Fruit fly (Drosophila melanogaster) whole organism, embryonic: Measurements from ENCODE around the gene pall.

Source experiments
- ATbp ChIP-seq: fragments of 200-800 bp; sonication (Bioruptor generic); optimal IDR thresholded peaks from 2 replicates; lab custom pipeline; 2017; ENCODE audit warnings: missing biosample characterization, mild to moderate bottlenecking, missing genetic modification characterization, missing genetic modification reagents
- Abd-B ChIP-seq: fragments of 200-800 bp; sonication (Bioruptor generic); optimal IDR thresholded peaks from 2 replicates; lab custom pipeline; 2018; ENCODE audit warnings: missing biosample characterization, mild to moderate bottlenecking, missing genetic modification characterization, moderate library complexity
- B-H2 ChIP-seq: fragments of 200-800 bp; sonication (Bioruptor generic); optimal IDR thresholded peaks from 2 replicates; lab custom pipeline; 2018; ENCODE audit warnings: missing biosample characterization, mild to moderate bottlenecking, missing genetic modification characterization
- Bdp1 ChIP-seq: fragments of 200-800 bp; sonication (Bioruptor generic); optimal IDR thresholded peaks from 3 replicates; lab custom pipeline; 2016; ENCODE audit warnings: missing biosample characterization, missing genetic modification characterization
- CG10654 ChIP-seq: fragments of 200-800 bp; sonication (Bioruptor generic); optimal IDR thresholded peaks from 2 replicates; lab custom pipeline; 2016; ENCODE audit warnings: missing biosample characterization, missing genetic modification characterization
- CG11456 ChIP-seq: fragments of 200-800 bp; sonication (Bioruptor generic); IDR thresholded peaks from 3 replicates; pipeline ENCODE4 v1.3.6; 2022; ENCODE audit warnings: missing biosample characterization, missing genetic modification characterization
- CG1233 ChIP-seq: fragments of 200-800 bp; sonication (Bioruptor generic); optimal IDR thresholded peaks from 4 replicates; lab custom pipeline; 2018; ENCODE audit warnings: missing biosample characterization, mild to moderate bottlenecking, missing genetic modification characterization
- CG16779 ChIP-seq: fragments of 200-800 bp; sonication (Bioruptor generic); IDR thresholded peaks from 2 replicates; pipeline ENCODE4 v1.3.6; 2022; ENCODE audit warnings: missing biosample characterization, missing genetic modification characterization
- CG17186 ChIP-seq: fragments of 200-800 bp; sonication (Bioruptor generic); optimal IDR thresholded peaks from 3 replicates; lab custom pipeline; 2017; ENCODE audit warnings: missing biosample characterization, missing genetic modification reagents, missing genetic modification characterization
- CG1832 ChIP-seq: fragments of 200-800 bp; sonication (Bioruptor generic); optimal IDR thresholded peaks from 2 replicates; lab custom pipeline; 2017; ENCODE audit warnings: missing biosample characterization, mild to moderate bottlenecking, missing genetic modification characterization, inconsistent platforms
- CG2199 ChIP-seq: fragments of 200-800 bp; sonication (Bioruptor generic); IDR thresholded peaks from 3 replicates; pipeline ENCODE4 v1.3.6; 2022; ENCODE audit warnings: missing biosample characterization, missing genetic modification characterization
- CG34224 ChIP-seq: fragments of 200-800 bp; sonication (Bioruptor generic); IDR thresholded peaks from 3 replicates; pipeline ENCODE4 v1.3.6; 2022; ENCODE audit warnings: missing biosample characterization, missing genetic modification characterization; ENCODE audit not compliant: partially characterized antibody
- CG34422 ChIP-seq: fragments of 200-800 bp; sonication (Bioruptor generic); IDR thresholded peaks from 3 replicates; pipeline ENCODE4 v1.3.6; 2022; ENCODE audit warnings: missing biosample characterization, missing genetic modification characterization
- CG3838 ChIP-seq: fragments of 200-800 bp; sonication (Bioruptor generic); optimal IDR thresholded peaks from 3 replicates; lab custom pipeline; 2016; ENCODE audit warnings: missing biosample characterization, missing genetic modification characterization
- CG4730 ChIP-seq: fragments of 200-800 bp; sonication (Bioruptor generic); IDR thresholded peaks from 2 replicates; pipeline ENCODE4 v1.3.6; 2022; ENCODE audit warnings: missing biosample characterization, missing genetic modification characterization
- CG6175 ChIP-seq: fragments of 200-800 bp; sonication (Bioruptor generic); IDR thresholded peaks from 3 replicates; pipeline ENCODE4 v1.3.6; 2022; ENCODE audit warnings: missing biosample characterization, missing genetic modification characterization
- CG6689 ChIP-seq: fragments of 200-800 bp; sonication (Bioruptor generic); IDR thresholded peaks from 2 replicates; pipeline ENCODE4 v1.3.6; 2022; ENCODE audit warnings: missing biosample characterization, missing genetic modification characterization
- CG8089 ChIP-seq: fragments of 200-800 bp; sonication (Bioruptor generic); optimal IDR thresholded peaks from 3 replicates; lab custom pipeline; 2016; ENCODE audit warnings: missing biosample characterization, missing genetic modification characterization
- CrebB ChIP-seq: fragments of 200-800 bp; sonication (Bioruptor generic); optimal IDR thresholded peaks from 3 replicates; lab custom pipeline; 2018; ENCODE audit warnings: missing biosample characterization, mild to moderate bottlenecking, missing genetic modification characterization
- D19B ChIP-seq: fragments of 200-800 bp; sonication (Bioruptor generic); optimal IDR thresholded peaks from 2 replicates; lab custom pipeline; 2017; ENCODE audit warnings: missing biosample characterization, mild to moderate bottlenecking, missing genetic modification characterization
- Doc3 ChIP-seq: fragments of 200-800 bp; sonication (Bioruptor generic); IDR thresholded peaks from 3 replicates; pipeline ENCODE4 v1.3.6; 2022; ENCODE audit warnings: missing biosample characterization, missing genetic modification characterization; ENCODE audit not compliant: partially characterized antibody
- HHEX ChIP-seq: fragments of 200-800 bp; sonication (Bioruptor generic); optimal IDR thresholded peaks from 3 replicates; lab custom pipeline; 2017; ENCODE audit warnings: missing biosample characterization, mild to moderate bottlenecking, missing genetic modification characterization, missing genetic modification reagents
- HLH3B ChIP-seq: fragments of 200-800 bp; sonication (Bioruptor generic); IDR thresholded peaks from 2 replicates; pipeline ENCODE4 v1.3.6; 2022; ENCODE audit warnings: missing biosample characterization, missing genetic modification characterization
- HmgD ChIP-seq: fragments of 200-800 bp; sonication (Bioruptor generic); optimal IDR thresholded peaks from 3 replicates; lab custom pipeline; 2016; ENCODE audit warnings: missing biosample characterization, missing genetic modification characterization
- NK7.1 ChIP-seq: fragments of 200-800 bp; sonication (Bioruptor generic); optimal IDR thresholded peaks from 3 replicates; lab custom pipeline; 2016; ENCODE audit warnings: missing biosample characterization, missing genetic modification characterization
- NfI ChIP-seq: fragments of 200-800 bp; sonication (Bioruptor generic); optimal IDR thresholded peaks from 3 replicates; lab custom pipeline; 2018; ENCODE audit warnings: missing biosample characterization, mild to moderate bottlenecking, missing genetic modification characterization, moderate library complexity
- Scr ChIP-seq: fragments of 200-800 bp; sonication (Bioruptor generic); IDR thresholded peaks from 2 replicates; pipeline ENCODE4 v1.3.6; 2022; ENCODE audit warnings: missing biosample characterization, missing genetic modification characterization; ENCODE audit not compliant: partially characterized antibody
- Stat92E ChIP-seq, 3 experiments: fragments of >200 bp in 2 of 3; fragments of 200-800 bp in 1 of 3; sonication (Bioruptor generic) in 1 of 3; optimal IDR thresholded peaks; 2 replicates each; lab custom pipeline; 2017 to 2019; ENCODE audit warnings: missing biosample characterization in 3 of 3, missing genetic modification characterization in 3 of 3, mild to moderate bottlenecking in 1 of 3, moderate library complexity in 1 of 3
- Xbp1 ChIP-seq: fragments of 200-800 bp; sonication (Bioruptor generic); optimal IDR thresholded peaks from 3 replicates; lab custom pipeline; 2016; ENCODE audit warnings: missing biosample characterization, mild to moderate bottlenecking, missing genetic modification characterization
- aop ChIP-seq: fragments of 200-800 bp; sonication (Bioruptor generic); IDR thresholded peaks from 2 replicates; pipeline ENCODE4 v1.3.6; 2022; ENCODE audit warnings: missing biosample characterization, missing genetic modification characterization
- bcd ChIP-seq: fragments of 200-800 bp; sonication (Bioruptor generic); optimal IDR thresholded peaks from 2 replicates; lab custom pipeline; 2017; ENCODE audit warnings: missing biosample characterization, mild to moderate bottlenecking, missing genetic modification characterization
- bigmax ChIP-seq: fragments of 200-800 bp; sonication (Bioruptor generic); optimal IDR thresholded peaks from 2 replicates; lab custom pipeline; 2018; ENCODE audit warnings: missing biosample characterization, mild to moderate bottlenecking, missing genetic modification characterization
- caup ChIP-seq: fragments of 200-800 bp; sonication (Bioruptor generic); optimal IDR thresholded peaks from 3 replicates; lab custom pipeline; 2017; ENCODE audit warnings: missing biosample characterization, mild to moderate bottlenecking, missing genetic modification characterization, moderate library complexity; ENCODE audit not compliant: severe bottlenecking
- crol ChIP-seq: fragments of 200-800 bp; sonication (Bioruptor generic); IDR thresholded peaks from 2 replicates; pipeline ENCODE4 v1.3.6; 2022; ENCODE audit warnings: missing biosample characterization, missing genetic modification characterization
- dm ChIP-seq: fragments of 200-800 bp; sonication (Bioruptor generic); optimal IDR thresholded peaks from 3 replicates; lab custom pipeline; 2016; ENCODE audit warnings: missing biosample characterization, missing genetic modification characterization
- fd3F ChIP-seq: fragments of 200-800 bp; sonication (Bioruptor generic); optimal IDR thresholded peaks from 2 replicates; lab custom pipeline; 2018; ENCODE audit warnings: missing biosample characterization, mild to moderate bottlenecking, missing genetic modification characterization, moderate library complexity
- fd64A ChIP-seq: fragments of 200-800 bp; sonication (Bioruptor generic); optimal IDR thresholded peaks from 3 replicates; lab custom pipeline; 2018; ENCODE audit warnings: missing biosample characterization, mild to moderate bottlenecking, missing genetic modification characterization
- gsb ChIP-seq: fragments of 200-800 bp; sonication (Bioruptor generic); IDR thresholded peaks from 2 replicates; pipeline ENCODE4 v1.3.6; 2022; ENCODE audit warnings: missing biosample characterization, missing genetic modification characterization
- kay ChIP-seq: fragments of 200-800 bp; sonication (Bioruptor generic); optimal IDR thresholded peaks from 2 replicates; lab custom pipeline; 2016; ENCODE audit warnings: missing biosample characterization, missing genetic modification characterization
- nom ChIP-seq: fragments of 200-800 bp; sonication (Bioruptor generic); optimal IDR thresholded peaks from 2 replicates; lab custom pipeline; 2017; ENCODE audit warnings: missing biosample characterization, missing genetic modification characterization, mild to moderate bottlenecking, moderate library complexity, missing genetic modification reagents
- phol ChIP-seq: fragments of 200-800 bp; sonication (Bioruptor generic); optimal IDR thresholded peaks from 3 replicates; lab custom pipeline; 2018; ENCODE audit warnings: missing biosample characterization, mild to moderate bottlenecking, missing genetic modification characterization, moderate library complexity
- rib ChIP-seq: fragments of 200-800 bp; sonication (Bioruptor generic); IDR thresholded peaks from 2 replicates; pipeline ENCODE4 v1.3.6; 2022; ENCODE audit warnings: missing biosample characterization, missing genetic modification characterization
- ssp ChIP-seq: fragments of 200-800 bp; sonication (Bioruptor generic); IDR thresholded peaks from 2 replicates; pipeline ENCODE4 v1.3.6; 2022; ENCODE audit warnings: missing biosample characterization, missing genetic modification characterization
- stc ChIP-seq: fragments of 200-800 bp; sonication (Bioruptor generic); IDR thresholded peaks from 2 replicates; pipeline ENCODE4 v1.3.6; 2022; ENCODE audit warnings: missing biosample characterization, missing genetic modification characterization
- tgo ChIP-seq: fragments of 200-800 bp; sonication (Bioruptor generic); IDR thresholded peaks from 3 replicates; pipeline ENCODE4 v1.3.6; 2022; ENCODE audit warnings: missing biosample characterization, missing genetic modification characterization
- tio ChIP-seq: fragments of 200-800 bp; sonication (Bioruptor generic); optimal IDR thresholded peaks from 2 replicates; lab custom pipeline; 2017; ENCODE audit warnings: missing biosample characterization, missing genetic modification characterization, inconsistent platforms
- vfl ChIP-seq: fragments of 200-800 bp; sonication (Bioruptor generic); optimal IDR thresholded peaks from 2 replicates; lab custom pipeline; 2016; ENCODE audit warnings: missing biosample characterization, missing genetic modification characterization
- vvl ChIP-seq: fragments of 200-800 bp; sonication (Bioruptor generic); IDR thresholded peaks from 2 replicates; pipeline ENCODE4 v1.3.6; 2022; ENCODE audit warnings: missing biosample characterization, missing genetic modification characterization
- wek ChIP-seq: fragments of 200-800 bp; sonication (Bioruptor generic); optimal IDR thresholded peaks from 3 replicates; lab custom pipeline; 2018; ENCODE audit warnings: missing biosample characterization, mild to moderate bottlenecking, missing genetic modification characterization, moderate library complexity
- zf30C ChIP-seq: fragments of 200-800 bp; sonication (Bioruptor generic); optimal IDR thresholded peaks from 3 replicates; lab custom pipeline; 2018; ENCODE audit warnings: missing biosample characterization, mild to moderate bottlenecking, missing genetic modification characterization

pall gene

DNA sequence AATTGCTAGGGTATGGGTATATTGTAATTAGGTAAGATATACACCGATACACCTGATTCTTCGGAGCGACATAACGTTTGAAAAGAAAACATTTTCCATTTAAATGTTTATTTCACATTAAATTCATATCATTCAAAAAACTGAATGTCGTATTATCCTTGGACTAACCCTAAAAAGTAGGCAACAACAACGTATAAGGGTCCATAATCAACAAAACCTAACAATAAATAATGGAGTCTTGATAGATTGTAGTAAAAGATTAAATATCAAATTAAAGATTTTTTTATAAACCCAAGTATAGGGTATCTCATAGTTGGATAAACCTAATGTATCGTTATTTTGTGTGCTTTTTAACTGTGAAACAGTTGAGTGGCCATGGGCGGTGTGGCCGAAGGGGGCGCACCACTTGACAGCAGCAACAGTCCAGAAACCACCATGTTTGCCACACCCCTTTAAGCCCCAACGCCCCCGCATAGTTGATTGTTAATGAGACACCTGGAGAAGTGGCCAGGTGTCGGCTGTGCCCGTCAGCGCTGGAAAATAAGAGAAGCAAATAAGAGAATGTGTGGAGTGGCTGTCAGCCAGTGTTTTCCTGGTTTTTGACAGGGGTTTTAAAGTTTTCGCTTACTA is 19.2 kb downstream of the pall start (continued):
- no peak for TF ChIP-seq Abd-B (GFP tag; lab: Kevin White, UChicago)
- TF ChIP-seq caup (GFP tag; lab: Kevin White, UChicago): peak; percentile 30
- TF ChIP-seq fd3F (GFP tag; lab: Kevin White, UChicago): no peak
- TF ChIP-seq CG17186 (GFP tag; lab: Kevin White, UChicago): no peak
- no peak for TF ChIP-seq crol (GFP tag; lab: Robert Waterston, UW)
- no peak for TF ChIP-seq tgo
- no peak for TF ChIP-seq bigmax
- no peak for TF ChIP-seq nom (GFP tag; lab: Kevin White, UChicago)
- no peak for TF ChIP-seq dm
- TF ChIP-seq CG8089 (GFP tag; lab: Kevin White, UChicago): no peak
- TF ChIP-seq wek (GFP tag; lab: Kevin White, UChicago): no peak
- TF ChIP-seq vvl (GFP tag; lab: Robert Waterston, UW): 0 out of 2 replicates have a peak, but pooled peaks have one; percentile 9
- TF ChIP-seq bcd (GFP tag; lab: Kevin White, UChicago): peak; percentile 21
- no peak for TF ChIP-seq Bdp1 (GFP tag; lab: Kevin White, UChicago)
- no peak for TF ChIP-seq Scr
- TF ChIP-seq CG1233 (GFP tag; lab: Kevin White, UChicago): no peak
- TF ChIP-seq vfl (GFP tag; lab: Kevin White, UChicago): no peak
- no peak for TF ChIP-seq CG34224 (GFP tag; lab: Robert Waterston, UW)
- TF ChIP-seq CG16779 (GFP tag; lab: Robert Waterston, UW): 0 out of 2 replicates have a peak, but pooled peaks have one; percentile 31
- no peak for TF ChIP-seq B-H2
- no peak for TF ChIP-seq zf30C (GFP tag; lab: Kevin White, UChicago)
- no peak for TF ChIP-seq ssp
- TF ChIP-seq CrebB (tag; lab: Kevin White, UChicago): no peak
- TF ChIP-seq fd64A: no peak
- TF ChIP-seq CG6175: no peak
- no peak for TF ChIP-seq CG2199 (GFP tag; lab: Robert Waterston, UW)
- no peak for TF ChIP-seq Stat92E (GFP tag; optimal IDR thresholded peaks at IDR 0.05; lab: Kevin White, UChicago)
- no peak for TF ChIP-seq CG11456
- no peak for TF ChIP-seq CG6689 (GFP tag; lab: Robert Waterston, UW)
- TF ChIP-seq stc (GFP tag; lab: Robert Waterston, UW): no peak
- TF ChIP-seq CG1832 (GFP tag; lab: Kevin White, UChicago): no peak
- no peak for TF ChIP-seq CG10654 (GFP tag; lab: Kevin White, UChicago)
- peak; percentile 7 for TF ChIP-seq NfI (GFP tag; lab: Kevin White, UChicago)
- TF ChIP-seq rib: no peak
- no peak for TF ChIP-seq HmgD (GFP tag; lab: Kevin White, UChicago)
- no peak for TF ChIP-seq HHEX
- no peak for TF ChIP-seq CG34422 (GFP tag; lab: Robert Waterston, UW)
- TF ChIP-seq ATbp (GFP tag; lab: Kevin White, UChicago): peak; percentile 7
- TF ChIP-seq Xbp1 (GFP tag; lab: Kevin White, UChicago): peak; percentile 26
- TF ChIP-seq D19B (GFP tag; lab: Kevin White, UChicago): peak; percentile 76
- TF ChIP-seq aop: no peak
- TF ChIP-seq Doc3 (GFP tag; lab: Robert Waterston, UW): no peak
- TF ChIP-seq tio (GFP tag; lab: Kevin White, UChicago): peak; percentile 40
- no peak for TF ChIP-seq CG4730 (GFP tag; lab: Robert Waterston, UW)
- TF ChIP-seq CG3838 (GFP tag; lab: Kevin White, UChicago): no peak
- no peak for TF ChIP-seq NK7.1 (GFP tag; lab: Kevin White, UChicago)
- peak; percentile 59 for TF ChIP-seq phol (tag; lab: Kevin White, UChicago)
- no peak for TF ChIP-seq gsb (GFP tag; lab: Robert Waterston, UW)
- TF ChIP-seq kay: no peak
- TF ChIP-seq HLH3B (GFP tag; lab: Robert Waterston, UW): no peak
